Worm (Caenorhabditis elegans) whole organism, mixed stage, embryonic: ENCODE results near the gene F57B1.6.

ENCODE experiments used
- M03D4.4 ChIP-seq: sonication (generic microtip); optimal IDR thresholded peaks from 2 replicates; lab custom pipeline; 2017; ENCODE audit warnings: mild to moderate bottlenecking, missing genetic modification characterization, missing compliant biosample characterization
- bed-3 ChIP-seq: fragments of 200-800 bp; sonication (Bioruptor generic); optimal IDR thresholded peaks from 3 replicates; lab custom pipeline; 2018; ENCODE audit warnings: mild to moderate bottlenecking, missing genetic modification characterization, moderate library complexity, missing compliant biosample characterization
- blmp-1 ChIP-seq: fragments of 150-350 bp; optimal IDR thresholded peaks from 2 replicates; lab custom pipeline; 2014; ENCODE audit warnings: missing biosample characterization, missing genetic modification characterization
- ceh-39 ChIP-seq: fragments of 150-350 bp; optimal IDR thresholded peaks from 2 replicates; lab custom pipeline; 2014; ENCODE audit warnings: missing biosample characterization, missing genetic modification characterization
- ceh-43 ChIP-seq: fragments of 200-800 bp; sonication (Bioruptor generic); optimal IDR thresholded peaks from 2 replicates; lab custom pipeline; 2018; ENCODE audit warnings: mild to moderate bottlenecking, missing genetic modification characterization, moderate library complexity, missing compliant biosample characterization
- ceh-83 ChIP-seq: fragments of 200-800 bp; sonication (Bioruptor generic); optimal IDR thresholded peaks from 2 replicates; lab custom pipeline; 2018; ENCODE audit warnings: mild to moderate bottlenecking, missing genetic modification characterization, missing compliant biosample characterization
- ces-1 ChIP-seq: fragments of 150-350 bp; optimal IDR thresholded peaks from 2 replicates; lab custom pipeline; 2014; ENCODE audit warnings: missing biosample characterization, missing genetic modification reagents, missing genetic modification characterization
- drap-1 ChIP-seq: fragments of 200-800 bp; sonication (Bioruptor generic); optimal IDR thresholded peaks from 3 replicates; lab custom pipeline; 2018; ENCODE audit warnings: mild to moderate bottlenecking, missing genetic modification characterization, missing compliant biosample characterization
- elt-1 ChIP-seq: sonication (generic microtip); optimal IDR thresholded peaks from 2 replicates; lab custom pipeline; 2017; ENCODE audit warnings: missing genetic modification characterization, mild to moderate bottlenecking, missing compliant biosample characterization, antibody characterized with exemption, moderate library complexity, borderline replicate concordance; ENCODE audit not compliant: insufficient read depth
- elt-3 ChIP-seq: fragments of 150-350 bp; optimal IDR thresholded peaks from 2 replicates; lab custom pipeline; 2014; ENCODE audit warnings: missing biosample characterization, missing genetic modification characterization
- flh-1 ChIP-seq: fragments of 200-800 bp; sonication (Bioruptor generic); optimal IDR thresholded peaks from 2 replicates; lab custom pipeline; 2018; ENCODE audit warnings: mild to moderate bottlenecking, missing genetic modification characterization, moderate library complexity, missing compliant biosample characterization
- hlh-1 ChIP-seq: fragments of 150-350 bp; optimal IDR thresholded peaks from 2 replicates; lab custom pipeline; 2014; ENCODE audit warnings: missing biosample characterization, missing genetic modification reagents, missing genetic modification characterization
- lin-32 ChIP-seq: fragments of 200-800 bp; sonication (Bioruptor generic); optimal IDR thresholded peaks from 2 replicates; lab custom pipeline; 2018; ENCODE audit warnings: mild to moderate bottlenecking, missing genetic modification characterization, missing compliant biosample characterization
- lsy-2 ChIP-seq: fragments of 150-350 bp; optimal IDR thresholded peaks from 2 replicates; lab custom pipeline; 2014; ENCODE audit warnings: missing biosample characterization, missing genetic modification characterization
- mab-5 ChIP-seq: fragments of 150-350 bp; optimal IDR thresholded peaks from 2 replicates; lab custom pipeline; 2014; ENCODE audit warnings: missing biosample characterization, missing genetic modification characterization
- mep-1 ChIP-seq: fragments of 150-350 bp; optimal IDR thresholded peaks from 2 replicates; lab custom pipeline; 2017; ENCODE audit warnings: missing biosample characterization, missing genetic modification reagents, missing genetic modification characterization, inconsistent platforms
- nhr-12 ChIP-seq: fragments of 150-350 bp; optimal IDR thresholded peaks from 2 replicates; lab custom pipeline; 2014; ENCODE audit warnings: missing biosample characterization, missing genetic modification characterization
- nhr-2 ChIP-seq: fragments of 150-350 bp; optimal IDR thresholded peaks from 2 replicates; lab custom pipeline; 2014; ENCODE audit warnings: missing biosample characterization, missing genetic modification characterization
- nhr-237 ChIP-seq: fragments of 150-350 bp; optimal IDR thresholded peaks from 2 replicates; lab custom pipeline; 2014; ENCODE audit warnings: missing biosample characterization, missing genetic modification characterization
- nhr-28 ChIP-seq: fragments of 150-350 bp; optimal IDR thresholded peaks from 2 replicates; lab custom pipeline; 2014; ENCODE audit warnings: missing biosample characterization, missing genetic modification characterization
- nhr-76 ChIP-seq: sonication (generic microtip); optimal IDR thresholded peaks from 2 replicates; lab custom pipeline; 2017; ENCODE audit warnings: missing biosample characterization, missing genetic modification characterization
- pha-4 ChIP-seq: fragments of 150-350 bp; optimal IDR thresholded peaks from 2 replicates; lab custom pipeline; 2018; ENCODE audit warnings: missing biosample characterization, missing genetic modification reagents, missing genetic modification characterization
- sem-2 ChIP-seq: fragments of 200-800 bp; sonication (Bioruptor generic); optimal IDR thresholded peaks from 2 replicates; lab custom pipeline; 2018; ENCODE audit warnings: mild to moderate bottlenecking, missing genetic modification characterization, missing compliant biosample characterization
- snpc-4 ChIP-seq: fragments of 150-350 bp; optimal IDR thresholded peaks from 2 replicates; lab custom pipeline; 2014; ENCODE audit warnings: missing biosample characterization, missing genetic modification characterization
- sptf-1 ChIP-seq: sonication (generic microtip); optimal IDR thresholded peaks from 2 replicates; lab custom pipeline; 2017; ENCODE audit warnings: mild to moderate bottlenecking, missing genetic modification characterization, moderate library complexity, missing compliant biosample characterization
- tbx-8 ChIP-seq: fragments of 200-800 bp; sonication (Bioruptor generic); optimal IDR thresholded peaks from 2 replicates; lab custom pipeline; 2018; ENCODE audit warnings: mild to moderate bottlenecking, missing genetic modification characterization, moderate library complexity, missing compliant biosample characterization
- unc-120 ChIP-seq: sonication (generic microtip); optimal IDR thresholded peaks from 2 replicates; lab custom pipeline; 2017; ENCODE audit warnings: missing genetic modification characterization, missing compliant biosample characterization; ENCODE audit not compliant: poor library complexity, severe bottlenecking
- unc-39 ChIP-seq: fragments of 150-350 bp; optimal IDR thresholded peaks from 2 replicates; lab custom pipeline; 2014; ENCODE audit warnings: missing biosample characterization, missing genetic modification characterization
- unc-62 ChIP-seq: fragments of 150-350 bp; optimal IDR thresholded peaks from 2 replicates; lab custom pipeline; 2014; ENCODE audit warnings: missing biosample characterization, missing genetic modification reagents, missing genetic modification characterization
- zip-8 ChIP-seq: fragments of 150-350 bp; optimal IDR thresholded peaks from 2 replicates; lab custom pipeline; 2014; ENCODE audit warnings: missing biosample characterization, missing genetic modification characterization

F57B1.6 gene

DNA sequence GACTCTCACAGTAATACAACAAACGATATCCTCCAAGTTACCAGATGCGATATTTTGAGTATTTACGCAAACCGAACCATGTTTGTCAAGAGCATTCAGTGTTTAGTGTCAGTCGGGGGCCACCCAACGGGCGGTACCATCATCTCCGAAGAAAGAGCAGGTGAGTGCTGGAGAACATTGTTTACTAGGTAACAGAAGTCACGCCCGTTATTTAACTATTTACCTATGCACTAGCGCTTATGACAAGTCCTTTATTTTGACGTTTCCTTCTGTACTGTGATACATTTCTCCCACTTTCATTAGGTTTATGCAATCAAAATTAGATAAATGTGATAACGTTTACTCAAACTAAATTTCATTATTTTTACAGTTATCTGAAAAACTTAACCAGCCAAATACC is at the start of gene F57B1.6:
TSS of gene F57B1.6 (plus strand) at position 79 of the 400 bp plus-strand sequence.
- peak; percentile 53 for TF ChIP-seq pha-4 (tag; lab: Kevin White, UChicago)
- no peak for TF ChIP-seq lin-32 (GFP tag; lab: Kevin White, UChicago)

ce11 chrV:13161052-13161451 is 48.4 kb upstream of the F57B1.6 start:
- TF ChIP-seq nhr-76 (tag; lab: Kevin White, UChicago) (no peak), unc-62 (GFP tag; lab: Kevin White, UChicago) (peak; percentile 4), M03D4.4 (tag; lab: Kevin White, UChicago) (no peak)

- no peak for TF ChIP-seq tbx-8 (GFP tag; lab: Kevin White, UChicago)
- TF ChIP-seq mep-1 (tag; lab: Kevin White, UChicago), result no peak
- TF ChIP-seq unc-62 (GFP tag; lab: Kevin White, UChicago), result no peak
- no peak for TF ChIP-seq elt-1 (tag; lab: Kevin White, UChicago)
- TF ChIP-seq sem-2 (GFP tag; lab: Kevin White, UChicago), result no peak
- no peak for TF ChIP-seq ceh-43 (GFP tag; lab: Kevin White, UChicago)
- no peak for TF ChIP-seq zip-8 (tag; lab: Kevin White, UChicago)
- no peak for TF ChIP-seq ceh-39 (tag; lab: Kevin White, UChicago)
Measured at ce11 chrV:13162885-13163284, 46.6 kb upstream of the F57B1.6 start.

DNA sequence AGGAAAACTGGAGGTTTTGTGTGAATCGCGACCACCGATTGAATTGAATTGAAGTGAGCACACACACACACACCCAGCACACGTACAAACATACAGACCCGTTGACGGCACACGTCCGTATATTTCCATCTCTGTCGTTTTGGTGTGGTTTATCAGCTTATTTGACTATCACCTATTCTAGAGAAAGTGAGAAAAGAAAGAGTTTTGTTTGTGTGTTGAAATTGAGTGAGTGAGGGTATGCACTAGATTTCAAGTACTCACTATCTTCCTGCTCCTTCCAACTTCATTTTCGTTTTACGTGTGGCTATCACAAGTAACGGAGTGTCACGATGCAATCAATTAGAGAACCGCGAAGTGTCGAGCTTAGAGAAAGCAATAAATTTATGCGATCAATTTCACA is 45.6 kb upstream of the F57B1.6 start:
- TF ChIP-seq ceh-39 (tag; lab: Kevin White, UChicago) (no peak), unc-120 (tag; lab: Kevin White, UChicago) (no peak), drap-1 (GFP tag; lab: Kevin White, UChicago) (no peak), blmp-1 (no peak)

ce11 chrV:13165244-13165643 is 44.2 kb upstream of the F57B1.6 start:
- TF ChIP-seq zip-8 (tag; lab: Kevin White, UChicago) (no peak), ces-1 (GFP tag; lab: Kevin White, UChicago) (peak; percentile 97), ceh-83 (GFP tag; lab: Kevin White, UChicago) (no peak)

ce11 chrV:13166582-13166981 is 42.9 kb upstream of the F57B1.6 start:
- no peak for TF ChIP-seq nhr-28 (tag; lab: Kevin White, UChicago)
- TF ChIP-seq flh-1, result no peak
- TF ChIP-seq, all 35 proteins: peak for 0

DNA sequence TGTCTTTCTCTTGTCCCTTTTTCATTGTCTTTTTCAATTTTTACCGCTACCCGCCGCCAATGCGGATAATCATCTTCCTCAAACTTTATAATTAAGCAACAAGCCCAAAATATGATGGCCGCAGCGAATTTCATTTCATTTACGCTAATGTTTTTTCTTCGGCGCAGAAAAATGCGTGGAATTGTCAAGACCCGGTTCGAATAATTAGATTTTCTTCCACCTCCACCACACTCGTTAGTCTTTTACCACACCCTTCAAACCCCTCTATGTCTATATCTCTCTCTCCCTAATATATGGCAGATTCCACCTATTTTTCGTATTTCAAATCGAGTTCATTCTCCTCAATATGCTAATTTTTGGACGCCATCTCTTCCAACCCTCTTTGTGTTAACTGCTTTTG is 38.9 kb upstream of the F57B1.6 start:
- no peak for TF ChIP-seq lin-32 (GFP tag; lab: Kevin White, UChicago)
- TF ChIP-seq ces-1 (GFP tag; lab: Kevin White, UChicago), result peak; percentile 82
- TF ChIP-seq ceh-39 (tag; lab: Kevin White, UChicago), result no peak
- no peak for TF ChIP-seq tbx-8 (GFP tag; lab: Kevin White, UChicago)
- no peak for TF ChIP-seq bed-3

DNA sequence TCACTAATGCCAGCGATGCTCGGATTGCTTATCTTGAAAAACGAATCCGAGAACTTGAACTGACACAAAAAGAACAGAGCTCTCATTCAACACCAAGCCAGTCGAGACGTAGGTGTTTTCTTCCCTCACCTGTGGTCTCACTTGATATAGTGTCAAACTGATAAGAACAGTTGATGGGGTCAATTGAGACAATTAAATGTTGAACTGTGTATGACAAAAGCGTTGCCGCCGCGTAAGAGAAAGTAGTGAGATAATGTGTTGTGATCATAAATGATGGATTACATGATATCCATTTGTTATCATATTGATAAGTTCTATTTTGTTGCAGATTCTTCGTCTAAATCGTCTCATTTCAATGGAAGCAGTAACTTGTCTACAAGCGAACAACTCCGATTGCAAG is 35.7 kb upstream of the F57B1.6 start:
- TF ChIP-seq sem-2 (GFP tag; lab: Kevin White, UChicago) (no peak), blmp-1 (peak; percentile 20)

DNA sequence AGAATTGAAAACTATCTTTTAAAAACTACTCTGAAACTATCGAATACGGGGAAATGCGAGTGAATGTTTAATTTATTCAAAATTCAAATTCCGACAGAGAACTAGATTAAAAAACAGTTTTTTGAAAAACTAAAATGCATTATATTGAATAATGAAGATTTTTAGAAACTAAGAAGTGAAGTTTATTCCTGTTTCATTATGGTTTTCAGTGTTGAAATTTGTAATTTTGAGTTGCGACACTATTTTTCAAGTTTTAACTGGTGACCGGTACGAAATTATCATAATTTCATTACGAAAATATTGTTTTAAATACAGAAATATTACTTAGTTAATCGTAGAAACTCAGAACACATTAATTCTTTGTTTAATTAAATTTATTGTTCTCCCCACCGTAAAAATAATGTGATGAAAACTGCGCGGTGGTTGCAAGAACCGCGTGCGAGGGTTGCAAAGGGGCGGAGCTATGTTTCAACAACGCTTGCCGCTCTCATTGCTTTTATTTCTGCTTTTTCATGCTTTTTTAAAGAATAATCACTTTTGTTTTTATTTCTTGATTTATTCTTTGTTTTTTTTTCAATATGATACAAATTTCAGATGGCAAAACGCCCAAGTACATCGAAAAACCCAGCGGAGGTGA is 33.2 kb upstream of the F57B1.6 start, which contains the start of gene him-17:
TSS of gene him-17 (plus strand) at position 595 of the 637 bp plus-strand sequence.
- TF ChIP-seq elt-3 (tag; lab: Kevin White, UChicago) (no peak), drap-1 (GFP tag; lab: Kevin White, UChicago) (peak; percentile 54), unc-62 (GFP tag; lab: Kevin White, UChicago) (no peak), snpc-4 (tag; lab: Kevin White, UChicago) (no peak), nhr-237 (tag; lab: Kevin White, UChicago) (peak; percentile 2), zip-8 (tag; lab: Kevin White, UChicago) (no peak), nhr-28 (tag; lab: Kevin White, UChicago) (no peak), pha-4 (tag; lab: Kevin White, UChicago) (peak; percentile 57), ceh-39 (tag; lab: Kevin White, UChicago) (no peak), mab-5 (tag; lab: Kevin White, UChicago) (peak; percentile 65), nhr-2 (no peak), nhr-12 (tag; lab: Kevin White, UChicago) (no peak), ces-1 (GFP tag; lab: Kevin White, UChicago) (no peak), unc-39 (tag; lab: Kevin White, UChicago) (no peak), ceh-83 (GFP tag; lab: Kevin White, UChicago) (peak; percentile 19), lin-32 (GFP tag; lab: Kevin White, UChicago) (no peak), unc-120 (tag; lab: Kevin White, UChicago) (peak; percentile 43), sptf-1 (tag; lab: Kevin White, UChicago) (peak; percentile 72), flh-1 (no peak), elt-1 (tag; lab: Kevin White, UChicago) (peak; percentile 40), lsy-2 (tag; lab: Kevin White, UChicago) (peak; percentile 2), bed-3 (peak; percentile 42), hlh-1 (tag; lab: Kevin White, UChicago) (peak; percentile 47), M03D4.4 (tag; lab: Kevin White, UChicago) (peak; percentile 67), nhr-76 (tag; lab: Kevin White, UChicago) (no peak), ceh-43 (GFP tag; lab: Kevin White, UChicago) (peak; percentile 61)
